Worm (Caenorhabditis elegans) whole organism, L2 larva: Measurements from ENCODE around the gene R04D3.4.
A peak's percentile ranks its signal among the peaks of the same experiment; 100 is the strongest.

Source experiments
- C34F6.9 ChIP-seq: fragments of 150-350 bp; optimal IDR thresholded peaks from 2 replicates; lab custom pipeline; 2014; ENCODE audit warnings: missing biosample characterization, missing genetic modification characterization
- F13H6.1 ChIP-seq: sonication (generic microtip); optimal IDR thresholded peaks from 2 replicates; lab custom pipeline; 2016; ENCODE audit warnings: missing genetic modification characterization, missing compliant biosample characterization
- R02D3.7 ChIP-seq: fragments of 150-350 bp; optimal IDR thresholded peaks from 2 replicates; lab custom pipeline; 2014; ENCODE audit warnings: missing biosample characterization, missing genetic modification characterization
- Y55F3AM.14 ChIP-seq: fragments of 200-800 bp; sonication (Bioruptor generic); optimal IDR thresholded peaks from 2 replicates; lab custom pipeline; 2018; ENCODE audit warnings: mild to moderate bottlenecking, missing genetic modification characterization, missing compliant biosample characterization
- ZK546.5 ChIP-seq: sonication (generic microtip); optimal IDR thresholded peaks from 2 replicates; lab custom pipeline; 2017; ENCODE audit warnings: missing biosample characterization, missing genetic modification characterization
- alr-1 ChIP-seq: fragments of 150-350 bp; optimal IDR thresholded peaks from 2 replicates; lab custom pipeline; 2014; ENCODE audit warnings: missing biosample characterization, missing genetic modification characterization
- aly-2 ChIP-seq: fragments of 150-350 bp; optimal IDR thresholded peaks from 2 replicates; lab custom pipeline; 2014; ENCODE audit warnings: missing biosample characterization, missing genetic modification characterization
- ama-1 ChIP-seq: fragments of 150-350 bp; optimal IDR thresholded peaks from 2 replicates; lab custom pipeline; 2018; ENCODE audit warnings: inconsistent platforms
- blmp-1 ChIP-seq: sonication (generic microtip); optimal IDR thresholded peaks from 2 replicates; lab custom pipeline; 2017; ENCODE audit warnings: missing genetic modification characterization, mild to moderate bottlenecking, missing compliant biosample characterization, antibody characterized with exemption, moderate library complexity; ENCODE audit not compliant: insufficient read depth
- ceh-16 ChIP-seq: fragments of 150-350 bp; optimal IDR thresholded peaks from 2 replicates; lab custom pipeline; 2014; ENCODE audit warnings: missing biosample characterization, missing genetic modification characterization
- ceh-82 ChIP-seq: fragments of 150-350 bp; optimal IDR thresholded peaks from 2 replicates; lab custom pipeline; 2014; ENCODE audit warnings: missing biosample characterization, missing genetic modification characterization
- crh-2 ChIP-seq: sonication (generic microtip); optimal IDR thresholded peaks from 2 replicates; lab custom pipeline; 2017; ENCODE audit warnings: missing biosample characterization, missing genetic modification characterization
- dmd-4 ChIP-seq: sonication (generic microtip); optimal IDR thresholded peaks from 2 replicates; lab custom pipeline; 2017; ENCODE audit warnings: missing biosample characterization, missing genetic modification characterization
- egl-27 ChIP-seq: sonication (generic microtip); optimal IDR thresholded peaks from 3 replicates; lab custom pipeline; 2017; ENCODE audit warnings: missing biosample characterization, missing genetic modification reagents, missing genetic modification characterization
- elt-1 ChIP-seq: fragments of 150-350 bp; optimal IDR thresholded peaks from 2 replicates; lab custom pipeline; 2014; ENCODE audit warnings: missing biosample characterization, missing genetic modification characterization
- elt-3 ChIP-seq: sonication (generic microtip); optimal IDR thresholded peaks from 2 replicates; lab custom pipeline; 2017; ENCODE audit warnings: missing biosample characterization, missing genetic modification characterization
- fos-1 ChIP-seq: fragments of 150-350 bp; optimal IDR thresholded peaks from 2 replicates; lab custom pipeline; 2014; ENCODE audit warnings: missing biosample characterization, missing genetic modification characterization
- gmeb-1 ChIP-seq: fragments of 150-350 bp; optimal IDR thresholded peaks from 2 replicates; lab custom pipeline; 2014; ENCODE audit warnings: missing biosample characterization, missing genetic modification characterization
- lin-11 ChIP-seq: fragments of 150-350 bp; sonication (generic microtip); optimal IDR thresholded peaks from 2 replicates; lab custom pipeline; 2014; ENCODE audit warnings: missing biosample characterization, missing genetic modification characterization, inconsistent platforms, mixed read lengths
- lin-13 ChIP-seq: fragments of 150-350 bp; optimal IDR thresholded peaks from 2 replicates; lab custom pipeline; 2014; ENCODE audit warnings: missing biosample characterization, missing genetic modification reagents, missing genetic modification characterization
- lin-39 ChIP-seq: fragments of 150-350 bp; optimal IDR thresholded peaks from 2 replicates; lab custom pipeline; 2014; ENCODE audit warnings: missing biosample characterization, missing genetic modification reagents, missing genetic modification characterization
- lsy-2 ChIP-seq, 2 experiments: fragments of 150-350 bp in 1 of 2; sonication (generic microtip) in 1 of 2; optimal IDR thresholded peaks; 2 replicates each; lab custom pipeline; 2014 to 2017; ENCODE audit warnings: missing biosample characterization in 2 of 2, missing genetic modification characterization in 2 of 2
- mab-5 ChIP-seq: fragments of 150-350 bp; optimal IDR thresholded peaks from 2 replicates; lab custom pipeline; 2014; ENCODE audit warnings: missing biosample characterization, missing genetic modification characterization
- mbf-1 ChIP-seq: sonication (generic microtip); optimal IDR thresholded peaks from 2 replicates; lab custom pipeline; 2017; ENCODE audit warnings: missing biosample characterization, missing genetic modification characterization
- mdl-1 ChIP-seq, 2 experiments: fragments of 150-350 bp in 1 of 2; sonication (generic microtip) in 1 of 2; optimal IDR thresholded peaks; 2 replicates each; lab custom pipeline; 2017; ENCODE audit warnings: missing biosample characterization in 2 of 2, missing genetic modification characterization in 2 of 2
- nhr-10 ChIP-seq: sonication (generic microtip); optimal IDR thresholded peaks from 2 replicates; lab custom pipeline; 2017; ENCODE audit warnings: missing biosample characterization, missing genetic modification characterization
- nhr-11 ChIP-seq: fragments of 150-350 bp; optimal IDR thresholded peaks from 2 replicates; lab custom pipeline; 2014; ENCODE audit warnings: missing biosample characterization, missing genetic modification characterization
- nhr-12 ChIP-seq: fragments of 150-350 bp; optimal IDR thresholded peaks from 2 replicates; lab custom pipeline; 2014; ENCODE audit warnings: missing biosample characterization, missing genetic modification characterization
- nhr-129 ChIP-seq: fragments of 150-350 bp; optimal IDR thresholded peaks from 2 replicates; lab custom pipeline; 2014; ENCODE audit warnings: missing biosample characterization, missing genetic modification characterization
- nhr-21 ChIP-seq: fragments of 150-350 bp; optimal IDR thresholded peaks from 2 replicates; lab custom pipeline; 2014; ENCODE audit warnings: missing biosample characterization, missing genetic modification characterization
- nhr-23 ChIP-seq: fragments of 150-350 bp; optimal IDR thresholded peaks from 2 replicates; lab custom pipeline; 2014; ENCODE audit warnings: missing biosample characterization, missing genetic modification reagents, missing genetic modification characterization
- nhr-237 ChIP-seq: fragments of 150-350 bp; optimal IDR thresholded peaks from 2 replicates; lab custom pipeline; 2014; ENCODE audit warnings: missing biosample characterization, missing genetic modification characterization
- nhr-25 ChIP-seq: fragments of 150-350 bp; sonication (generic microtip); optimal IDR thresholded peaks from 3 replicates; lab custom pipeline; 2014; ENCODE audit warnings: missing biosample characterization, missing genetic modification characterization
- nhr-6 ChIP-seq: fragments of 150-350 bp; optimal IDR thresholded peaks from 2 replicates; lab custom pipeline; 2014; ENCODE audit warnings: missing biosample characterization, missing genetic modification characterization
- peb-1 ChIP-seq: fragments of 150-350 bp; optimal IDR thresholded peaks from 2 replicates; lab custom pipeline; 2014; ENCODE audit warnings: missing biosample characterization, missing genetic modification characterization
- sem-4 ChIP-seq: fragments of 150-350 bp; optimal IDR thresholded peaks from 2 replicates; lab custom pipeline; 2014; ENCODE audit warnings: missing biosample characterization, missing genetic modification reagents, missing genetic modification characterization
- skn-1 ChIP-seq: sonication (generic microtip); optimal IDR thresholded peaks from 2 replicates; lab custom pipeline; 2017; ENCODE audit warnings: missing biosample characterization, missing genetic modification characterization
- sma-3 ChIP-seq: sonication (generic microtip); optimal IDR thresholded peaks from 2 replicates; lab custom pipeline; 2016; ENCODE audit warnings: missing genetic modification reagents, missing genetic modification characterization, missing compliant biosample characterization
- sma-9 ChIP-seq, 2 experiments: fragments of 150-350 bp in 1 of 2; sonication (generic microtip) in 1 of 2; optimal IDR thresholded peaks; 2 replicates each; lab custom pipeline; 2014 to 2016; ENCODE audit warnings: missing genetic modification characterization in 2 of 2, mild to moderate bottlenecking in 1 of 2, missing biosample characterization in 1 of 2, missing compliant biosample characterization in 1 of 2, missing genetic modification reagents in 1 of 2, moderate library complexity in 1 of 2
- snpc-4 ChIP-seq: fragments of 150-350 bp; optimal IDR thresholded peaks from 2 replicates; lab custom pipeline; 2014; ENCODE audit warnings: missing biosample characterization, missing genetic modification characterization
- unc-39 ChIP-seq: fragments of 150-350 bp; optimal IDR thresholded peaks from 2 replicates; lab custom pipeline; 2014; ENCODE audit warnings: missing biosample characterization, missing genetic modification characterization
- unc-55 ChIP-seq: fragments of 150-350 bp; sonication (generic microtip); optimal IDR thresholded peaks from 3 replicates; lab custom pipeline; 2014; ENCODE audit warnings: missing biosample characterization, missing genetic modification reagents, missing genetic modification characterization
- unc-62 ChIP-seq: fragments of 150-350 bp; optimal IDR thresholded peaks from 2 replicates; lab custom pipeline; 2014; ENCODE audit warnings: missing biosample characterization, missing genetic modification reagents, missing genetic modification characterization
- zag-1 ChIP-seq: fragments of 150-350 bp; optimal IDR thresholded peaks from 2 replicates; lab custom pipeline; 2014; ENCODE audit warnings: missing biosample characterization, missing genetic modification characterization
- ztf-1 ChIP-seq: fragments of 200-800 bp; sonication (Bioruptor generic); conservative IDR thresholded peaks from 2 replicates; pipeline ENCODE4 v1.3.6; 2022; ENCODE audit warnings: missing genetic modification characterization, missing compliant biosample characterization
- ztf-11 ChIP-seq: sonication (generic microtip); optimal IDR thresholded peaks from 2 replicates; lab custom pipeline; 2017; ENCODE audit warnings: missing biosample characterization, missing genetic modification characterization
- ztf-4 ChIP-seq: fragments of 150-350 bp; optimal IDR thresholded peaks from 2 replicates; lab custom pipeline; 2014; ENCODE audit warnings: missing biosample characterization, missing genetic modification characterization

The R04D3.4 gene

ce11 chrX:13324326-13324725, 35.7 kb upstream of the R04D3.4 start:
- TF ChIP-seq sma-3 = peak; percentile 11
- TF ChIP-seq ztf-1 (GFP tag; lab: Robert Waterston, UW) = no peak
- peak; percentile 3 for TF ChIP-seq nhr-21
- TF ChIP-seq F13H6.1 (tag; lab: Kevin White, UChicago) = peak; percentile 12
- peak; percentile 22 for TF ChIP-seq sma-9 (GFP tag; optimal IDR thresholded peaks at IDR 0.05; lab: Kevin White, UChicago)
- no peak for TF ChIP-seq sma-9 (tag; optimal IDR thresholded peaks at IDR 0.05; lab: Kevin White, UChicago)
- TF ChIP-seq blmp-1 (tag; lab: Kevin White, UChicago) = no peak

- no peak for TF ChIP-seq fos-1 (tag; lab: Kevin White, UChicago)
- TF ChIP-seq alr-1 = no peak
Measured at ce11 chrX:13323697-13324096, 35.1 kb upstream of the R04D3.4 start.

ce11 chrX:13322886-13323285, 34.3 kb upstream of the R04D3.4 start, which contains the start of gene F46G10.2:
Gene F46G10.2 (plus strand): TSS chrX:13322963.
- TF ChIP-seq nhr-21 (peak; percentile 11), blmp-1 (tag; lab: Kevin White, UChicago) (peak; percentile 21), zag-1 (tag; lab: Kevin White, UChicago) (no peak)

ce11 chrX:13320575-13320974, 32.0 kb upstream of the R04D3.4 start:
- TF ChIP-seq lsy-2 (tag; optimal IDR thresholded peaks at IDR 0.05; lab: Kevin White, UChicago) (peak in 1 of 2 experiments; percentile 34), ceh-16 (no peak), elt-3 (no peak), nhr-6 (tag; lab: Kevin White, UChicago) (peak; percentile 25), ztf-1 (GFP tag; lab: Robert Waterston, UW) (no peak), dmd-4 (tag; lab: Kevin White, UChicago) (no peak), snpc-4 (tag; lab: Kevin White, UChicago) (no peak), sma-9 (GFP tag; optimal IDR thresholded peaks at IDR 0.05; lab: Kevin White, UChicago) (peak; percentile 76), sma-9 (tag; optimal IDR thresholded peaks at IDR 0.05; lab: Kevin White, UChicago) (no peak), nhr-11 (no peak), nhr-25 (tag; lab: Kevin White, UChicago) (peak; percentile 76), aly-2 (no peak), sma-3 (peak; percentile 50), ama-1 (lab: Kevin White, UChicago) (no peak), nhr-23 (tag; lab: Kevin White, UChicago) (no peak), lin-11 (tag; lab: Kevin White, UChicago) (no peak), ceh-82 (no peak), nhr-129 (tag; lab: Kevin White, UChicago) (peak; percentile 68), peb-1 (no peak), sem-4 (tag; lab: Kevin White, UChicago) (peak; percentile 57), lin-39 (tag; lab: Kevin White, UChicago) (no peak), mab-5 (tag; lab: Kevin White, UChicago) (no peak), C34F6.9 (peak; percentile 35), nhr-10 (tag; lab: Kevin White, UChicago) (no peak), crh-2 (tag; lab: Kevin White, UChicago) (peak; percentile 66), ztf-11 (tag; lab: Kevin White, UChicago) (no peak), ZK546.5 (tag; lab: Kevin White, UChicago) (no peak), alr-1 (no peak), nhr-12 (tag; lab: Kevin White, UChicago) (no peak), unc-39 (tag; lab: Kevin White, UChicago) (no peak), nhr-21 (peak; percentile 62), unc-55 (peak; percentile 47), skn-1 (tag; lab: Kevin White, UChicago) (no peak), elt-1 (tag; lab: Kevin White, UChicago) (no peak), fos-1 (tag; lab: Kevin White, UChicago) (peak; percentile 82), mbf-1 (no peak), ztf-4 (tag; lab: Kevin White, UChicago) (no peak), blmp-1 (tag; lab: Kevin White, UChicago) (peak; percentile 91), egl-27 (no peak), R02D3.7 (tag; lab: Kevin White, UChicago) (no peak), nhr-237 (tag; lab: Kevin White, UChicago) (no peak), F13H6.1 (tag; lab: Kevin White, UChicago) (peak; percentile 30), gmeb-1 (no peak), mdl-1 (tag; optimal IDR thresholded peaks at IDR 0.05; lab: Kevin White, UChicago) (no peak), unc-62 (no peak), lin-13 (GFP tag; lab: Kevin White, UChicago) (no peak), zag-1 (tag; lab: Kevin White, UChicago) (no peak), Y55F3AM.14 (GFP tag; lab: Kevin White, UChicago) (no peak)
